Fruit fly (Drosophila melanogaster) whole organism, embryonic: ENCODE data around the gene CG13384.

Experiments
- ATbp ChIP-seq: fragments of 200-800 bp; sonication (Bioruptor generic); optimal IDR thresholded peaks from 2 replicates; lab custom pipeline; 2017; ENCODE audit warnings: missing biosample characterization, mild to moderate bottlenecking, missing genetic modification characterization, missing genetic modification reagents
- B-H2 ChIP-seq: fragments of 200-800 bp; sonication (Bioruptor generic); optimal IDR thresholded peaks from 2 replicates; lab custom pipeline; 2018; ENCODE audit warnings: missing biosample characterization, mild to moderate bottlenecking, missing genetic modification characterization
- Bdp1 ChIP-seq: fragments of 200-800 bp; sonication (Bioruptor generic); optimal IDR thresholded peaks from 3 replicates; lab custom pipeline; 2016; ENCODE audit warnings: missing biosample characterization, missing genetic modification characterization
- CG10209 ChIP-seq: fragments of 200-800 bp; sonication (Bioruptor generic); optimal IDR thresholded peaks from 3 replicates; lab custom pipeline; 2017; ENCODE audit warnings: missing biosample characterization, mild to moderate bottlenecking, missing genetic modification characterization, missing genetic modification reagents
- CG1233 ChIP-seq: fragments of 200-800 bp; sonication (Bioruptor generic); optimal IDR thresholded peaks from 4 replicates; lab custom pipeline; 2018; ENCODE audit warnings: missing biosample characterization, mild to moderate bottlenecking, missing genetic modification characterization
- CG12391 ChIP-seq: fragments of 200-800 bp; sonication (Bioruptor generic); optimal IDR thresholded peaks from 3 replicates; lab custom pipeline; 2018; ENCODE audit warnings: missing biosample characterization, mild to moderate bottlenecking, missing genetic modification characterization, moderate library complexity
- CG12769 ChIP-seq: fragments of 200-800 bp; sonication (Bioruptor generic); optimal IDR thresholded peaks from 2 replicates; lab custom pipeline; 2019; ENCODE audit warnings: missing biosample characterization, mild to moderate bottlenecking, missing genetic modification characterization, moderate library complexity
- CG13287 ChIP-seq: fragments of 200-800 bp; sonication (Bioruptor generic); IDR thresholded peaks from 2 replicates; pipeline ENCODE4 v1.3.6; 2022; ENCODE audit warnings: missing biosample characterization, missing genetic modification characterization; ENCODE audit not compliant: partially characterized antibody
- CG13894 ChIP-seq: fragments of 200-800 bp; sonication (Bioruptor generic); optimal IDR thresholded peaks from 3 replicates; lab custom pipeline; 2018; ENCODE audit warnings: missing biosample characterization, mild to moderate bottlenecking, missing genetic modification characterization, moderate library complexity
- CG18011 ChIP-seq: fragments of 200-800 bp; sonication (Bioruptor generic); optimal IDR thresholded peaks from 2 replicates; lab custom pipeline; 2017; ENCODE audit warnings: missing biosample characterization, missing genetic modification characterization, mild to moderate bottlenecking, moderate library complexity, missing genotype
- CG2129 ChIP-seq: fragments of 200-800 bp; sonication (Bioruptor generic); IDR thresholded peaks from 2 replicates; pipeline ENCODE4 v1.3.6; 2022; ENCODE audit warnings: missing biosample characterization, missing genetic modification characterization; ENCODE audit not compliant: partially characterized antibody
- CG3407 ChIP-seq: fragments of 200-800 bp; sonication (Bioruptor generic); optimal IDR thresholded peaks from 2 replicates; lab custom pipeline; 2018; ENCODE audit warnings: missing biosample characterization, mild to moderate bottlenecking, missing genetic modification characterization
- CG34224 ChIP-seq: fragments of 200-800 bp; sonication (Bioruptor generic); IDR thresholded peaks from 3 replicates; pipeline ENCODE4 v1.3.6; 2022; ENCODE audit warnings: missing biosample characterization, missing genetic modification characterization; ENCODE audit not compliant: partially characterized antibody
- CG3838 ChIP-seq: fragments of 200-800 bp; sonication (Bioruptor generic); optimal IDR thresholded peaks from 3 replicates; lab custom pipeline; 2016; ENCODE audit warnings: missing biosample characterization, missing genetic modification characterization
- CG4707 ChIP-seq: fragments of 200-800 bp; sonication (Bioruptor generic); optimal IDR thresholded peaks from 2 replicates; lab custom pipeline; 2018; ENCODE audit warnings: missing biosample characterization, mild to moderate bottlenecking, missing genetic modification characterization, moderate library complexity
- CG5245 ChIP-seq: fragments of 200-800 bp; sonication (Bioruptor generic); optimal IDR thresholded peaks from 3 replicates; lab custom pipeline; 2016; ENCODE audit warnings: missing biosample characterization, missing genetic modification characterization
- CG7357 ChIP-seq: fragments of 200-800 bp; sonication (Bioruptor generic); IDR thresholded peaks from 3 replicates; pipeline ENCODE4 v1.3.6; 2022; ENCODE audit warnings: missing biosample characterization, missing genetic modification characterization
- CG8089 ChIP-seq: fragments of 200-800 bp; sonication (Bioruptor generic); optimal IDR thresholded peaks from 3 replicates; lab custom pipeline; 2016; ENCODE audit warnings: missing biosample characterization, missing genetic modification characterization
- CG9727 ChIP-seq: fragments of 200-800 bp; sonication (Bioruptor generic); optimal IDR thresholded peaks from 3 replicates; lab custom pipeline; 2017; ENCODE audit warnings: missing biosample characterization, mild to moderate bottlenecking, missing genetic modification characterization
- CG9817 ChIP-seq: fragments of 200-800 bp; sonication (Bioruptor generic); optimal IDR thresholded peaks from 2 replicates; lab custom pipeline; 2018; ENCODE audit warnings: missing biosample characterization, mild to moderate bottlenecking, missing genetic modification characterization, moderate library complexity
- Dp ChIP-seq: fragments of 200-800 bp; sonication (Bioruptor generic); optimal IDR thresholded peaks from 2 replicates; lab custom pipeline; 2018; ENCODE audit warnings: missing biosample characterization, mild to moderate bottlenecking, missing genetic modification characterization, moderate library complexity
- Eip74EF ChIP-seq, 2 experiments: fragments of 200-800 bp in 1 of 2; fragments of >200 bp in 1 of 2; sonication (Bioruptor generic) in 1 of 2; optimal IDR thresholded peaks; 2 replicates each; lab custom pipeline; 2017 to 2019; ENCODE audit warnings: missing biosample characterization in 2 of 2, missing genetic modification characterization in 2 of 2, mild to moderate bottlenecking in 1 of 2, moderate library complexity in 1 of 2
- Ets65A ChIP-seq: fragments of 200-800 bp; sonication (Bioruptor generic); peaks from one replicate; lab custom pipeline; 2016; ENCODE audit warnings: missing biosample characterization, missing genetic modification characterization
- H2.0 ChIP-seq: fragments of 200-800 bp; sonication (Bioruptor generic); IDR thresholded peaks from 2 replicates; pipeline ENCODE4 v1.3.6; 2022; ENCODE audit warnings: missing biosample characterization, missing genetic modification characterization
- Hey ChIP-seq: fragments of 200-800 bp; sonication (Bioruptor generic); optimal IDR thresholded peaks from 3 replicates; lab custom pipeline; 2018; ENCODE audit warnings: missing biosample characterization, mild to moderate bottlenecking, missing genetic modification characterization
- Lpt ChIP-seq: fragments of >200 bp; optimal IDR thresholded peaks from 2 replicates; lab custom pipeline; 2018; ENCODE audit warnings: missing biosample characterization, missing genetic modification characterization
- Neu2 ChIP-seq: fragments of 200-800 bp; sonication (Bioruptor generic); optimal IDR thresholded peaks from 3 replicates; lab custom pipeline; 2016; ENCODE audit warnings: missing biosample characterization, missing genetic modification characterization, borderline replicate concordance
- Pdp1 ChIP-seq, 2 experiments: fragments of 200-800 bp; sonication (Bioruptor generic); optimal IDR thresholded peaks; 3 replicates each; lab custom pipeline; 2016; ENCODE audit warnings: missing biosample characterization in 2 of 2, missing genetic modification characterization in 2 of 2, mild to moderate bottlenecking in 1 of 2, moderate library complexity in 1 of 2
- Ravus ChIP-seq: fragments of 200-800 bp; sonication (Bioruptor generic); IDR thresholded peaks from 2 replicates; pipeline ENCODE4 v1.3.6; 2022; ENCODE audit warnings: missing biosample characterization, missing genetic modification characterization
- Six4 ChIP-seq: fragments of 200-800 bp; sonication (Bioruptor generic); optimal IDR thresholded peaks from 2 replicates; lab custom pipeline; 2016; ENCODE audit warnings: missing biosample characterization, missing genetic modification characterization
- Sox102F ChIP-seq: fragments of 200-800 bp; sonication (Bioruptor generic); optimal IDR thresholded peaks from 2 replicates; lab custom pipeline; 2018; ENCODE audit warnings: missing biosample characterization, mild to moderate bottlenecking, missing genetic modification characterization, moderate library complexity
- ara ChIP-seq: fragments of 200-800 bp; sonication (Bioruptor generic); IDR thresholded peaks from 2 replicates; pipeline ENCODE4 v1.3.6; 2022; ENCODE audit warnings: missing biosample characterization, missing genetic modification characterization
- bcd ChIP-seq: fragments of 200-800 bp; sonication (Bioruptor generic); optimal IDR thresholded peaks from 2 replicates; lab custom pipeline; 2017; ENCODE audit warnings: missing biosample characterization, mild to moderate bottlenecking, missing genetic modification characterization
- btn ChIP-seq: fragments of 200-800 bp; sonication (Bioruptor generic); optimal IDR thresholded peaks from 2 replicates; lab custom pipeline; 2016; ENCODE audit warnings: missing biosample characterization, missing genetic modification characterization
- disco-r ChIP-seq: fragments of 200-800 bp; sonication (Bioruptor generic); optimal IDR thresholded peaks from 2 replicates; lab custom pipeline; 2016; ENCODE audit warnings: missing biosample characterization, missing genetic modification characterization
- grau ChIP-seq: fragments of 200-800 bp; optimal IDR thresholded peaks from 3 replicates; lab custom pipeline; 2019; ENCODE audit warnings: missing biosample characterization, mild to moderate bottlenecking, missing genetic modification characterization, moderate library complexity
- her ChIP-seq: fragments of 200-800 bp; sonication (Bioruptor generic); optimal IDR thresholded peaks from 2 replicates; lab custom pipeline; 2016; ENCODE audit warnings: missing biosample characterization, missing genetic modification characterization
- hkb ChIP-seq, 2 experiments: fragments of 200-800 bp in 1 of 2; fragments of >200 bp in 1 of 2; sonication (Bioruptor generic) in 1 of 2; IDR thresholded peaks in 1 of 2; optimal IDR thresholded peaks in 1 of 2; 2 replicates each; pipeline versions ENCODE4 v1.3.6 to Lab custom; 2017 to 2022; ENCODE audit warnings: missing biosample characterization in 1 of 2, missing genetic modification characterization in 1 of 2
- mam ChIP-seq: fragments of 200-800 bp; sonication (Bioruptor generic); optimal IDR thresholded peaks from 3 replicates; lab custom pipeline; 2016; ENCODE audit warnings: missing biosample characterization, missing genetic modification characterization
- pfk ChIP-seq: fragments of 200-800 bp; sonication (Bioruptor generic); optimal IDR thresholded peaks from 2 replicates; lab custom pipeline; 2018; ENCODE audit warnings: missing biosample characterization, mild to moderate bottlenecking, missing genetic modification characterization, moderate library complexity
- slbo ChIP-seq: fragments of 200-800 bp; sonication (Bioruptor generic); IDR thresholded peaks from 2 replicates; pipeline ENCODE4 v1.3.6; 2022; ENCODE audit warnings: missing biosample characterization, missing genetic modification characterization
- sna ChIP-seq: fragments of 200-800 bp; sonication (Bioruptor generic); IDR thresholded peaks from 2 replicates; pipeline ENCODE4 v1.3.6; 2022; ENCODE audit warnings: missing biosample characterization, missing genetic modification characterization; ENCODE audit not compliant: partially characterized antibody
- sob ChIP-seq: fragments of 200-800 bp; sonication (Bioruptor generic); IDR thresholded peaks from 2 replicates; pipeline ENCODE4 v1.3.6; 2022; ENCODE audit warnings: missing biosample characterization, missing genetic modification characterization
- stc ChIP-seq: fragments of 200-800 bp; sonication (Bioruptor generic); IDR thresholded peaks from 2 replicates; pipeline ENCODE4 v1.3.6; 2022; ENCODE audit warnings: missing biosample characterization, missing genetic modification characterization
- tio ChIP-seq: fragments of 200-800 bp; sonication (Bioruptor generic); optimal IDR thresholded peaks from 2 replicates; lab custom pipeline; 2017; ENCODE audit warnings: missing biosample characterization, missing genetic modification characterization, inconsistent platforms
- tup ChIP-seq: fragments of 200-800 bp; sonication (Bioruptor generic); optimal IDR thresholded peaks from 2 replicates; lab custom pipeline; 2016; ENCODE audit warnings: missing biosample characterization, mild to moderate bottlenecking, missing genetic modification characterization, moderate library complexity
- twi ChIP-seq: fragments of 200-800 bp; optimal IDR thresholded peaks from 2 replicates; lab custom pipeline; 2019; ENCODE audit warnings: missing biosample characterization, mild to moderate bottlenecking, missing genetic modification characterization, moderate library complexity
- zen ChIP-seq: fragments of 200-800 bp; sonication (Bioruptor generic); optimal IDR thresholded peaks from 3 replicates; lab custom pipeline; 2018; ENCODE audit warnings: missing biosample characterization, mild to moderate bottlenecking, missing genetic modification characterization, moderate library complexity

CG13384 gene

DNA sequence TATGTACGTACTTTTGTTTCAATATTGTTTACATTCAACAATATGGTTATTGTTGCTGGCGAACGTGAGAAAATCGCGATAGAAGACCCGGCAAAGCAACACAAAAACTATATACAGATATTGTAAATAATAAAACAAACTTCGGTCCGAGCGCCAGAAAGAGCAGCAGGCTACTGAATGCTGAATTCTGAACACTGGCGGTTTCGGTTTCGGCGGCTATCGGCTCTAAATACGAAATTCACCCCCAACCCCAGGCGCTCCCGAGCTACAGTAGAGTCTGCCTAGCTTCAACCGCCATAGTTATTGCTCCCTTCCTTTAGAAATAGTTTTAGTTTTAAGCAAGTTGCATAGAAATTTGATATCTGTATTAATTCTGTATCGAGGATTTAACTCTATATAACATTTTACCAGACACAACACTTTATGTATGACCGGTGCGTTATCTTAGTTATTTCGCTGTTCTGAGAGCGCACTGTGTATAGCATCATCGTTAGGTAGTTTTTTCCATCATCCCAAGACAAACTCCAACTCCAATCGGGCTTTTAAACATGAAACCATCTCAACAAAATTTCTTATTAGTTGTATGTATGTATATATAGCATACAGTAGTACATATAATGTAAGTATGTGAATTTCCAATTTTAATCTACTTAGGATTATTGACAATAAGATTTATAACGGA lies 21.8 kb upstream of the CG13384 start, which contains the start of gene CG7627 (continued):
- peak; percentile 75 for TF ChIP-seq CG13894 (tag; lab: Kevin White, UChicago)
- peak; percentile 54 for TF ChIP-seq Ravus (GFP tag; lab: Robert Waterston, UW)
- peak; percentile 61 for TF ChIP-seq CG5245 (GFP tag; lab: Kevin White, UChicago)
- TF ChIP-seq stc (GFP tag; lab: Robert Waterston, UW), result peak; percentile 60; the same call in 1 of the 2 replicates
- peak; percentile 61 for TF ChIP-seq Bdp1 (GFP tag; lab: Kevin White, UChicago)
- TF ChIP-seq Six4 (GFP tag; lab: Kevin White, UChicago), result peak; percentile 59
- no peak for TF ChIP-seq Lpt
- TF ChIP-seq tup (GFP tag; lab: Kevin White, UChicago), result peak; percentile 41
- TF ChIP-seq CG13287 (GFP tag; lab: Robert Waterston, UW), result peak; percentile 27; the same call in 1 of the 2 replicates
- peak; percentile 11 for TF ChIP-seq zen (tag; lab: Kevin White, UChicago)
- peak; percentile 66 for TF ChIP-seq H2.0 (GFP tag; lab: Robert Waterston, UW)
- peak; percentile 72 for TF ChIP-seq bcd (GFP tag; lab: Kevin White, UChicago)
- peak; percentile 69 for TF ChIP-seq tio (GFP tag; lab: Kevin White, UChicago)
- no peak for TF ChIP-seq Neu2 (GFP tag; lab: Kevin White, UChicago)
- peak; percentile 64 for TF ChIP-seq sob
- TF ChIP-seq ara (GFP tag; lab: Robert Waterston, UW), result peak; percentile 71
- TF ChIP-seq Pdp1 (GFP tag; optimal IDR thresholded peaks at IDR 0.05; lab: Kevin White, UChicago), result peak; percentile 35 to 70
- peak; percentile 79 for TF ChIP-seq CG10209 (GFP tag; lab: Kevin White, UChicago)
- peak; percentile 74 for TF ChIP-seq CG9817
- TF ChIP-seq CG8089, result peak; percentile 62
- TF ChIP-seq CG34224 (GFP tag; lab: Robert Waterston, UW), result no peak
- peak; percentile 87 for TF ChIP-seq slbo
- TF ChIP-seq Sox102F (GFP tag; lab: Kevin White, UChicago), result peak; percentile 56
- no peak for TF ChIP-seq pfk (GFP tag; lab: Kevin White, UChicago)
- peak; percentile 74 for TF ChIP-seq disco-r (GFP tag; lab: Kevin White, UChicago)
- TF ChIP-seq CG1233 (GFP tag; lab: Kevin White, UChicago), result peak; percentile 54
- peak in 1 of 2 experiments; percentile 41 for TF ChIP-seq Eip74EF (GFP tag; optimal IDR thresholded peaks at IDR 0.05; lab: Kevin White, UChicago)
- peak; percentile 37 for TF ChIP-seq CG4707 (GFP tag; lab: Kevin White, UChicago)
- TF ChIP-seq CG3407 (GFP tag; lab: Kevin White, UChicago), result peak; percentile 28
- peak; percentile 82 for TF ChIP-seq CG9727 (GFP tag; lab: Kevin White, UChicago)
- TF ChIP-seq btn (GFP tag; lab: Kevin White, UChicago), result peak; percentile 19
- TF ChIP-seq Dp (GFP tag; lab: Kevin White, UChicago), result no peak
- no peak for TF ChIP-seq hkb (optimal IDR thresholded peaks at IDR 0.05; lab: Kevin White, UChicago)
- TF ChIP-seq hkb (GFP tag; IDR thresholded peaks at IDR 0.05; lab: Robert Waterston, UW), result peak; percentile 84
- TF ChIP-seq her (GFP tag; lab: Kevin White, UChicago), result peak; percentile 70
- TF ChIP-seq CG3838 (GFP tag; lab: Kevin White, UChicago), result no peak
- TF ChIP-seq CG12391 (tag; lab: Kevin White, UChicago), result peak; percentile 77
- TF ChIP-seq twi (tag; lab: Kevin White, UChicago), result no peak
- peak; percentile 84 for TF ChIP-seq mam
- peak; percentile 98 for TF ChIP-seq grau (tag; lab: Kevin White, UChicago)
- TF ChIP-seq CG7357 (GFP tag; lab: Robert Waterston, UW), result peak; percentile 73; the same call in 2 of the 3 replicates
- peak; percentile 69 for TF ChIP-seq CG12769 (tag; lab: Kevin White, UChicago)
- no peak for TF ChIP-seq Hey (tag; lab: Kevin White, UChicago)
- no peak for TF ChIP-seq CG2129
- peak; percentile 70 for TF ChIP-seq B-H2 (GFP tag; lab: Kevin White, UChicago)
- peak; percentile 68 for TF ChIP-seq ATbp (GFP tag; lab: Kevin White, UChicago)
- peak; percentile 26 for TF ChIP-seq CG18011
- TF ChIP-seq Ets65A, result peak; percentile 97
- TF ChIP-seq sna (GFP tag; lab: Robert Waterston, UW), result no peak
